Fruit fly (Drosophila melanogaster) whole organism, embryonic: Measurements from ENCODE around the gene Hexo2.

ENCODE experiments used
- CG1024 ChIP-seq: fragments of 200-800 bp; sonication (Bioruptor generic); IDR thresholded peaks from 2 replicates; pipeline ENCODE4 v1.3.6; 2022; ENCODE audit warnings: missing biosample characterization, missing genetic modification characterization
- CG10274 ChIP-seq: fragments of 200-800 bp; sonication (Bioruptor generic); optimal IDR thresholded peaks from 3 replicates; lab custom pipeline; 2017; ENCODE audit warnings: missing biosample characterization, mild to moderate bottlenecking, missing genetic modification characterization
- CG10366 ChIP-seq: fragments of 200-800 bp; sonication (Bioruptor generic); IDR thresholded peaks from 2 replicates; pipeline ENCODE4 v1.3.6; 2022; ENCODE audit warnings: missing biosample characterization, missing genetic modification characterization
- CG10462 ChIP-seq: fragments of 200-800 bp; sonication (Bioruptor generic); optimal IDR thresholded peaks from 2 replicates; lab custom pipeline; 2016; ENCODE audit warnings: missing biosample characterization, missing genetic modification characterization
- CG14860 ChIP-seq: fragments of 200-800 bp; sonication (Bioruptor generic); IDR thresholded peaks from 3 replicates; pipeline ENCODE4 v1.3.6; 2022; ENCODE audit warnings: missing biosample characterization, missing genetic modification characterization; ENCODE audit not compliant: partially characterized antibody
- CG17829 ChIP-seq: fragments of 200-800 bp; optimal IDR thresholded peaks from 2 replicates; lab custom pipeline; 2019; ENCODE audit warnings: missing biosample characterization, mild to moderate bottlenecking, missing genetic modification characterization, moderate library complexity
- CG2202 ChIP-seq: fragments of 200-800 bp; sonication (Bioruptor generic); optimal IDR thresholded peaks from 2 replicates; lab custom pipeline; 2018; ENCODE audit warnings: missing biosample characterization, mild to moderate bottlenecking, missing genetic modification characterization
- CG2889 ChIP-seq: fragments of 200-800 bp; sonication (Bioruptor generic); IDR thresholded peaks from 3 replicates; pipeline ENCODE4 v1.3.6; 2022; ENCODE audit warnings: missing biosample characterization, missing genetic modification characterization
- CG31441 ChIP-seq: fragments of 200-800 bp; sonication (Bioruptor generic); IDR thresholded peaks from 2 replicates; pipeline ENCODE4 v1.3.6; 2022; ENCODE audit warnings: missing biosample characterization, missing genetic modification characterization
- CG32772 ChIP-seq: fragments of 200-800 bp; sonication (Bioruptor generic); IDR thresholded peaks from 2 replicates; pipeline ENCODE4 v1.3.6; 2022; ENCODE audit warnings: missing biosample characterization, missing genetic modification characterization
- CG34376 ChIP-seq: fragments of 200-800 bp; sonication (Bioruptor generic); optimal IDR thresholded peaks from 2 replicates; lab custom pipeline; 2018; ENCODE audit warnings: missing biosample characterization, mild to moderate bottlenecking, missing genetic modification characterization
- CG3995 ChIP-seq: fragments of 200-800 bp; sonication (Bioruptor generic); optimal IDR thresholded peaks from 3 replicates; lab custom pipeline; 2016; ENCODE audit warnings: missing biosample characterization, missing genetic modification characterization
- CG4360 ChIP-seq: fragments of 200-800 bp; sonication (Bioruptor generic); IDR thresholded peaks from 2 replicates; pipeline ENCODE4 v1.3.6; 2022; ENCODE audit warnings: missing biosample characterization, missing genetic modification characterization
- CG9932 ChIP-seq: fragments of 200-800 bp; sonication (Bioruptor generic); IDR thresholded peaks from 2 replicates; pipeline ENCODE4 v1.3.6; 2022; ENCODE audit warnings: missing biosample characterization, missing genetic modification characterization
- CoRest ChIP-seq: fragments of 200-800 bp; sonication (Bioruptor generic); optimal IDR thresholded peaks from 3 replicates; lab custom pipeline; 2018; ENCODE audit warnings: missing biosample characterization, mild to moderate bottlenecking, missing genetic modification characterization, moderate library complexity
- D19A ChIP-seq: fragments of 200-800 bp; optimal IDR thresholded peaks from 3 replicates; lab custom pipeline; 2019; ENCODE audit warnings: missing biosample characterization, mild to moderate bottlenecking, missing genetic modification characterization, moderate library complexity
- Dad ChIP-seq: fragments of 200-800 bp; sonication (Bioruptor generic); optimal IDR thresholded peaks from 3 replicates; lab custom pipeline; 2016; ENCODE audit warnings: missing biosample characterization, missing genetic modification characterization
- Deaf1 ChIP-seq: fragments of 200-800 bp; optimal IDR thresholded peaks from 3 replicates; lab custom pipeline; 2019; ENCODE audit warnings: missing biosample characterization, mild to moderate bottlenecking, missing genetic modification characterization, moderate library complexity
- HLH4C ChIP-seq: fragments of 200-800 bp; sonication (Bioruptor generic); IDR thresholded peaks from 3 replicates; pipeline ENCODE4 v1.3.6; 2022; ENCODE audit warnings: missing biosample characterization, missing genetic modification characterization; ENCODE audit not compliant: partially characterized antibody
- HmgZ ChIP-seq: fragments of 200-800 bp; sonication (Bioruptor generic); optimal IDR thresholded peaks from 2 replicates; lab custom pipeline; 2018; ENCODE audit warnings: missing biosample characterization, mild to moderate bottlenecking, missing genetic modification characterization
- Hr39 ChIP-seq: fragments of >200 bp; optimal IDR thresholded peaks from 2 replicates; lab custom pipeline; 2017
- Mad ChIP-seq: fragments of 200-800 bp; sonication (Bioruptor generic); optimal IDR thresholded peaks from 2 replicates; lab custom pipeline; 2016; ENCODE audit warnings: missing biosample characterization, missing genetic modification characterization
- Neu2 ChIP-seq: fragments of 200-800 bp; sonication (Bioruptor generic); optimal IDR thresholded peaks from 3 replicates; lab custom pipeline; 2016; ENCODE audit warnings: missing biosample characterization, missing genetic modification characterization, borderline replicate concordance
- NfI ChIP-seq: fragments of 200-800 bp; sonication (Bioruptor generic); optimal IDR thresholded peaks from 3 replicates; lab custom pipeline; 2018; ENCODE audit warnings: missing biosample characterization, mild to moderate bottlenecking, missing genetic modification characterization, moderate library complexity
- Oaz ChIP-seq: fragments of 200-800 bp; sonication (Bioruptor generic); IDR thresholded peaks from 2 replicates; pipeline ENCODE4 v1.3.6; 2022; ENCODE audit warnings: missing biosample characterization, missing genetic modification characterization
- Ptx1 ChIP-seq: fragments of 200-800 bp; sonication (Bioruptor generic); IDR thresholded peaks from 2 replicates; pipeline ENCODE4 v1.3.6; 2022; ENCODE audit warnings: missing biosample characterization, missing genetic modification characterization
- Usf ChIP-seq: fragments of 200-800 bp; sonication (Bioruptor generic); optimal IDR thresholded peaks from 2 replicates; lab custom pipeline; 2017; ENCODE audit warnings: missing genotype, missing biosample characterization, missing genetic modification characterization
- Vsx1 ChIP-seq: fragments of 200-800 bp; sonication (Bioruptor generic); optimal IDR thresholded peaks from 2 replicates; lab custom pipeline; 2017; ENCODE audit warnings: missing biosample characterization, mild to moderate bottlenecking, missing genetic modification characterization, missing genetic modification reagents
- YL-1 ChIP-seq: fragments of 200-800 bp; sonication (Bioruptor generic); optimal IDR thresholded peaks from 3 replicates; lab custom pipeline; 2017; ENCODE audit warnings: missing biosample characterization, mild to moderate bottlenecking, missing genetic modification characterization
- bab2 ChIP-seq: fragments of 200-800 bp; sonication (Bioruptor generic); optimal IDR thresholded peaks from 2 replicates; lab custom pipeline; 2016; ENCODE audit warnings: missing biosample characterization, missing genetic modification characterization
- btn ChIP-seq: fragments of 200-800 bp; sonication (Bioruptor generic); optimal IDR thresholded peaks from 2 replicates; lab custom pipeline; 2016; ENCODE audit warnings: missing biosample characterization, missing genetic modification characterization
- croc ChIP-seq: fragments of 200-800 bp; sonication (Bioruptor generic); conservative IDR thresholded peaks from 3 replicates; pipeline ENCODE4 v1.3.6; 2022; ENCODE audit warnings: missing biosample characterization, missing genetic modification characterization
- emc ChIP-seq: fragments of 200-800 bp; sonication (Bioruptor generic); optimal IDR thresholded peaks from 2 replicates; lab custom pipeline; 2016; ENCODE audit warnings: missing biosample characterization, missing genetic modification characterization
- en ChIP-seq: fragments of 200-800 bp; sonication (Bioruptor generic); optimal IDR thresholded peaks from 2 replicates; lab custom pipeline; 2016; ENCODE audit warnings: missing biosample characterization, missing genetic modification characterization
- fd102C ChIP-seq: fragments of 200-800 bp; sonication (Bioruptor generic); optimal IDR thresholded peaks from 2 replicates; lab custom pipeline; 2018; ENCODE audit warnings: missing biosample characterization, mild to moderate bottlenecking, missing genetic modification characterization, moderate library complexity
- fd96Cb ChIP-seq: fragments of 200-800 bp; sonication (Bioruptor generic); optimal IDR thresholded peaks from 2 replicates; lab custom pipeline; 2018; ENCODE audit warnings: missing biosample characterization, mild to moderate bottlenecking, missing genetic modification characterization, moderate library complexity
- grau ChIP-seq: fragments of 200-800 bp; optimal IDR thresholded peaks from 3 replicates; lab custom pipeline; 2019; ENCODE audit warnings: missing biosample characterization, mild to moderate bottlenecking, missing genetic modification characterization, moderate library complexity
- hb ChIP-seq: fragments of 200-800 bp; sonication (Bioruptor generic); IDR thresholded peaks from 3 replicates; pipeline ENCODE4 v1.3.6; 2022; ENCODE audit warnings: missing biosample characterization, missing genetic modification characterization; ENCODE audit not compliant: partially characterized antibody
- lilli ChIP-seq: fragments of 200-800 bp; sonication (Bioruptor generic); optimal IDR thresholded peaks from 3 replicates; lab custom pipeline; 2016; ENCODE audit warnings: missing biosample characterization, missing genetic modification characterization
- nom ChIP-seq: fragments of 200-800 bp; sonication (Bioruptor generic); optimal IDR thresholded peaks from 2 replicates; lab custom pipeline; 2017; ENCODE audit warnings: missing biosample characterization, missing genetic modification characterization, mild to moderate bottlenecking, moderate library complexity, missing genetic modification reagents
- p53 ChIP-seq: fragments of 200-800 bp; sonication (Bioruptor generic); optimal IDR thresholded peaks from 2 replicates; lab custom pipeline; 2016; ENCODE audit warnings: missing biosample characterization, missing genetic modification characterization
- pho ChIP-seq: fragments of 200-800 bp; sonication (Bioruptor generic); optimal IDR thresholded peaks from 2 replicates; lab custom pipeline; 2016; ENCODE audit warnings: missing biosample characterization, missing genetic modification characterization
- pnt ChIP-seq: fragments of 200-800 bp; sonication (Bioruptor generic); optimal IDR thresholded peaks from 3 replicates; lab custom pipeline; 2016; ENCODE audit warnings: missing biosample characterization, missing genetic modification characterization
- rib ChIP-seq: fragments of 200-800 bp; sonication (Bioruptor generic); IDR thresholded peaks from 2 replicates; pipeline ENCODE4 v1.3.6; 2022; ENCODE audit warnings: missing biosample characterization, missing genetic modification characterization
- schlank ChIP-seq: fragments of 200-800 bp; sonication (Bioruptor generic); optimal IDR thresholded peaks from 2 replicates; lab custom pipeline; 2018; ENCODE audit warnings: missing biosample characterization, mild to moderate bottlenecking, missing genetic modification characterization
- sd ChIP-seq: fragments of 200-800 bp; sonication (Bioruptor generic); optimal IDR thresholded peaks from 3 replicates; lab custom pipeline; 2018; ENCODE audit warnings: missing biosample characterization, mild to moderate bottlenecking, missing genetic modification characterization, moderate library complexity
- slou ChIP-seq: fragments of 200-800 bp; sonication (Bioruptor generic); optimal IDR thresholded peaks from 3 replicates; lab custom pipeline; 2016; ENCODE audit warnings: missing biosample characterization, missing genetic modification characterization
- sqz ChIP-seq: fragments of 200-800 bp; sonication (Bioruptor generic); optimal IDR thresholded peaks from 3 replicates; lab custom pipeline; 2018; ENCODE audit warnings: missing biosample characterization, mild to moderate bottlenecking, missing genetic modification characterization
- sug ChIP-seq: fragments of 200-800 bp; optimal IDR thresholded peaks from 2 replicates; lab custom pipeline; 2019; ENCODE audit warnings: missing biosample characterization, mild to moderate bottlenecking, missing genetic modification characterization, moderate library complexity
- wor ChIP-seq: fragments of 200-800 bp; sonication (Bioruptor generic); IDR thresholded peaks from 2 replicates; pipeline ENCODE4 v1.3.6; 2022; ENCODE audit warnings: missing biosample characterization, missing genetic modification characterization

The Hexo2 gene

dm6 chrX:8681189-8681821 is 28.1 kb upstream of the Hexo2 start, which contains the start of gene CAH3 (continued):
- TF ChIP-seq D19A (tag; lab: Kevin White, UChicago) (peak; percentile 90), CG31441 (GFP tag; lab: Robert Waterston, UW) (peak; percentile 95), Hr39 (lab: Kevin White, UChicago) (no peak), CG10366 (peak; percentile 91), Deaf1 (peak; percentile 78), Oaz (GFP tag; lab: Robert Waterston, UW) (peak; percentile 86), CoRest (peak; percentile 96), CG10462 (GFP tag; lab: Kevin White, UChicago) (peak; percentile 81), pho (GFP tag; lab: Kevin White, UChicago) (peak; percentile 94), CG3995 (GFP tag; lab: Kevin White, UChicago) (peak; percentile 69), emc (GFP tag; lab: Kevin White, UChicago) (peak; percentile 82), HmgZ (peak; percentile 97), NfI (peak; percentile 94), CG10274 (peak; percentile 82), btn (peak; percentile 86), p53 (GFP tag; lab: Kevin White, UChicago) (peak; percentile 84), CG2202 (tag; lab: Kevin White, UChicago) (peak; percentile 88), hb (GFP tag; lab: Robert Waterston, UW) (no peak), nom (peak; percentile 94), Dad (GFP tag; lab: Kevin White, UChicago) (peak; percentile 95), en (peak; percentile 84), wor (GFP tag; lab: Robert Waterston, UW) (peak; percentile 82), CG4360 (GFP tag; lab: Robert Waterston, UW) (peak; percentile 57; the same call in 1 of the 2 replicates), croc (GFP tag; lab: Robert Waterston, UW) (peak; percentile 88), bab2 (GFP tag; lab: Kevin White, UChicago) (peak; percentile 94), Neu2 (GFP tag; lab: Kevin White, UChicago) (peak; percentile 59), fd102C (peak; percentile 16), fd96Cb (peak; percentile 91), slou (GFP tag; lab: Kevin White, UChicago) (peak; percentile 82), grau (tag; lab: Kevin White, UChicago) (peak; percentile 94), sug (peak; percentile 93), lilli (GFP tag; lab: Kevin White, UChicago) (peak; percentile 94), CG32772 (GFP tag; lab: Robert Waterston, UW) (peak; percentile 89), Ptx1 (GFP tag; lab: Robert Waterston, UW) (peak; percentile 90), Vsx1 (GFP tag; lab: Kevin White, UChicago) (peak; percentile 73), CG1024 (GFP tag; lab: Robert Waterston, UW) (peak; percentile 80), YL-1 (GFP tag; lab: Kevin White, UChicago) (peak; percentile 77), rib (GFP tag; lab: Robert Waterston, UW) (peak; percentile 76), CG34376 (peak; percentile 94), Usf (GFP tag; lab: Kevin White, UChicago) (peak; percentile 90), pnt (GFP tag; lab: Kevin White, UChicago) (peak; percentile 89), sqz (GFP tag; lab: Kevin White, UChicago) (peak; percentile 89), CG17829 (tag; lab: Kevin White, UChicago) (peak; percentile 96), schlank (tag; lab: Kevin White, UChicago) (peak; percentile 90), CG9932 (GFP tag; lab: Robert Waterston, UW) (peak; percentile 90), Mad (GFP tag; lab: Kevin White, UChicago) (peak; percentile 94), sd (tag; lab: Kevin White, UChicago) (peak; percentile 78), HLH4C (GFP tag; lab: Robert Waterston, UW) (0 out of 3 replicates have a peak, but pooled peaks have one; percentile 37), CG2889 (GFP tag; lab: Robert Waterston, UW) (peak; percentile 87), CG14860 (GFP tag; lab: Robert Waterston, UW) (no peak)
